Worm (Caenorhabditis elegans): ENCODE data around the gene R07B7.8.

DNA sequence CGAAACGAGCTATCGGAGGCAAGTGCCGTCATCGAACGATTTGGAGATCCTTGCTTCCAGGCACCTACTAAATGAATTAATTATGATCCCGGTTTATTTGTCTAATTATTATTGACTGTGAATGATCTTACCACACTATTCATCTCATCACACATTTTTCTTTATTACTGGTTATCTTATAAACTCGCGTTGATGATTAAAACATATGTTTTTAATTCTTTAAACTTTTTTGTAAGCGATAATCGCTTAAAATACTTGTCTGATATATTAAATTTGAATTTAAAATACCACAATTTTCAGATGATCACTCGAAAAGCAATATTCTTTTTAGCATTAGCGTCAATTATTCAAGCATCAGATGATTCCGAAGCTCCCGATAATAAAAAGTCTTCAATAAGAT is 39.0 kb downstream of the R07B7.8 start, which contains the start of gene F10C2.5:
- TF ChIP-seq ama-1 (optimal IDR thresholded peaks at IDR 0.05) (no peak), flt-1 (GFP tag; IDR thresholded peaks at IDR 0.05) (no peak), tbx-11 (GFP tag; IDR thresholded peaks at IDR 0.05) (no peak), ceh-13 (GFP tag; optimal IDR thresholded peaks at IDR 0.05) (no peak), aly-1 (tag; optimal IDR thresholded peaks at IDR 0.05) (no peak), F13C5.2 (tag; optimal IDR thresholded peaks at IDR 0.05) (no peak)

All from whole organism, early embryonic.